Fruit fly (Drosophila melanogaster) whole organism, embryonic: ENCODE measurements around the gene Gr61a.

Experiments used
- B-H2 ChIP-seq: fragments of 200-800 bp; sonication (Bioruptor generic); optimal IDR thresholded peaks from 2 replicates; lab custom pipeline; 2018; ENCODE audit warnings: missing biosample characterization, mild to moderate bottlenecking, missing genetic modification characterization
- CG10979 ChIP-seq: fragments of 200-800 bp; sonication (Bioruptor generic); optimal IDR thresholded peaks from 2 replicates; lab custom pipeline; 2018; ENCODE audit warnings: missing biosample characterization, mild to moderate bottlenecking, missing genetic modification characterization, moderate library complexity
- CG11398 ChIP-seq: fragments of 200-800 bp; sonication (Bioruptor generic); optimal IDR thresholded peaks from 2 replicates; lab custom pipeline; 2016; ENCODE audit warnings: missing biosample characterization, missing genetic modification characterization
- CG12219 ChIP-seq: fragments of 200-800 bp; sonication (Bioruptor generic); optimal IDR thresholded peaks from 3 replicates; lab custom pipeline; 2018; ENCODE audit warnings: missing biosample characterization, mild to moderate bottlenecking, missing genetic modification characterization
- CG13894 ChIP-seq: fragments of 200-800 bp; sonication (Bioruptor generic); optimal IDR thresholded peaks from 3 replicates; lab custom pipeline; 2018; ENCODE audit warnings: missing biosample characterization, mild to moderate bottlenecking, missing genetic modification characterization, moderate library complexity
- CG14860 ChIP-seq: fragments of 200-800 bp; sonication (Bioruptor generic); IDR thresholded peaks from 3 replicates; pipeline ENCODE4 v1.3.6; 2022; ENCODE audit warnings: missing biosample characterization, missing genetic modification characterization; ENCODE audit not compliant: partially characterized antibody
- CG15011 ChIP-seq: fragments of 200-800 bp; sonication (Bioruptor generic); optimal IDR thresholded peaks from 3 replicates; lab custom pipeline; 2018; ENCODE audit warnings: missing biosample characterization, mild to moderate bottlenecking, missing genetic modification characterization
- CG1529 ChIP-seq: fragments of 200-800 bp; sonication (Bioruptor generic); optimal IDR thresholded peaks from 3 replicates; lab custom pipeline; 2018; ENCODE audit warnings: missing biosample characterization, missing genetic modification characterization
- CG15601 ChIP-seq: fragments of 200-800 bp; sonication (Bioruptor generic); optimal IDR thresholded peaks from 3 replicates; lab custom pipeline; 2019; ENCODE audit warnings: missing biosample characterization, mild to moderate bottlenecking, missing genetic modification characterization, moderate library complexity
- CG1647 ChIP-seq: fragments of 200-800 bp; sonication (Bioruptor generic); optimal IDR thresholded peaks from 3 replicates; lab custom pipeline; 2016; ENCODE audit warnings: missing biosample characterization, missing genetic modification characterization
- CG16813 ChIP-seq: fragments of 200-800 bp; sonication (Bioruptor generic); IDR thresholded peaks from 3 replicates; pipeline ENCODE4 v1.3.6; 2022; ENCODE audit warnings: missing biosample characterization, missing genetic modification characterization; ENCODE audit not compliant: partially characterized antibody
- CG17385 ChIP-seq: fragments of 200-800 bp; sonication (Bioruptor generic); optimal IDR thresholded peaks from 3 replicates; lab custom pipeline; 2018; ENCODE audit warnings: missing biosample characterization, mild to moderate bottlenecking, missing genetic modification characterization
- CG17912 ChIP-seq: fragments of 200-800 bp; sonication (Bioruptor generic); optimal IDR thresholded peaks from 2 replicates; lab custom pipeline; 2018; ENCODE audit warnings: missing biosample characterization, mild to moderate bottlenecking, missing genetic modification characterization
- CG31388 ChIP-seq: fragments of 200-800 bp; sonication (Bioruptor generic); optimal IDR thresholded peaks from 2 replicates; lab custom pipeline; 2016; ENCODE audit warnings: missing biosample characterization, missing genetic modification characterization
- CG3163 ChIP-seq: fragments of 200-800 bp; sonication (Bioruptor generic); optimal IDR thresholded peaks from 3 replicates; lab custom pipeline; 2016; ENCODE audit warnings: missing biosample characterization, missing genetic modification characterization
- CG32772 ChIP-seq: fragments of 200-800 bp; sonication (Bioruptor generic); IDR thresholded peaks from 2 replicates; pipeline ENCODE4 v1.3.6; 2022; ENCODE audit warnings: missing biosample characterization, missing genetic modification characterization
- CG33213 ChIP-seq: fragments of 200-800 bp; sonication (Bioruptor generic); optimal IDR thresholded peaks from 3 replicates; lab custom pipeline; 2016; ENCODE audit warnings: missing biosample characterization, missing genetic modification characterization
- CG3726 ChIP-seq: fragments of 200-800 bp; sonication (Bioruptor generic); IDR thresholded peaks from 3 replicates; pipeline ENCODE4, ENCODE4 v1.3.6; 2022; ENCODE audit warnings: missing biosample characterization, missing genetic modification characterization
- CG3838 ChIP-seq: fragments of 200-800 bp; sonication (Bioruptor generic); optimal IDR thresholded peaks from 3 replicates; lab custom pipeline; 2016; ENCODE audit warnings: missing biosample characterization, missing genetic modification characterization
- CG4854 ChIP-seq: fragments of 200-800 bp; sonication (Bioruptor generic); optimal IDR thresholded peaks from 2 replicates; lab custom pipeline; 2016; ENCODE audit warnings: missing biosample characterization, missing genetic modification characterization, inconsistent platforms
- CG6175 ChIP-seq: fragments of 200-800 bp; sonication (Bioruptor generic); IDR thresholded peaks from 3 replicates; pipeline ENCODE4 v1.3.6; 2022; ENCODE audit warnings: missing biosample characterization, missing genetic modification characterization
- CG6272 ChIP-seq: fragments of 200-800 bp; sonication (Bioruptor generic); IDR thresholded peaks from 2 replicates; pipeline ENCODE4 v1.3.6; 2022; ENCODE audit warnings: missing biosample characterization, missing genetic modification characterization
- Kr ChIP-seq: fragments of 200-800 bp; sonication (Bioruptor generic); optimal IDR thresholded peaks from 2 replicates; lab custom pipeline; 2017; ENCODE audit warnings: missing biosample characterization, mild to moderate bottlenecking, missing genetic modification characterization
- Med ChIP-seq: fragments of 200-800 bp; sonication (Bioruptor generic); peaks from one replicate; lab custom pipeline; 2016; ENCODE audit warnings: missing biosample characterization, missing genetic modification characterization, mild to moderate bottlenecking, inconsistent platforms, moderate library complexity
- Nf-YA ChIP-seq: fragments of 200-800 bp; sonication (Bioruptor generic); IDR thresholded peaks from 2 replicates; pipeline ENCODE4 v1.3.6; 2022; ENCODE audit warnings: missing biosample characterization, missing genetic modification characterization
- Nf-YB ChIP-seq: fragments of 200-800 bp; sonication (Bioruptor generic); optimal IDR thresholded peaks from 3 replicates; lab custom pipeline; 2019; ENCODE audit warnings: missing biosample characterization, mild to moderate bottlenecking, missing genetic modification characterization, moderate library complexity
- Stat92E ChIP-seq, 3 experiments: fragments of >200 bp in 2 of 3; fragments of 200-800 bp in 1 of 3; sonication (Bioruptor generic) in 1 of 3; optimal IDR thresholded peaks; 2 replicates each; lab custom pipeline; 2017 to 2019; ENCODE audit warnings: missing biosample characterization in 3 of 3, missing genetic modification characterization in 3 of 3, mild to moderate bottlenecking in 1 of 3, moderate library complexity in 1 of 3
- bcd ChIP-seq: fragments of 200-800 bp; sonication (Bioruptor generic); optimal IDR thresholded peaks from 2 replicates; lab custom pipeline; 2017; ENCODE audit warnings: missing biosample characterization, mild to moderate bottlenecking, missing genetic modification characterization
- da ChIP-seq: fragments of 200-800 bp; sonication (Bioruptor generic); optimal IDR thresholded peaks from 2 replicates; lab custom pipeline; 2016; ENCODE audit warnings: missing biosample characterization, missing genetic modification characterization
- disco-r ChIP-seq: fragments of 200-800 bp; sonication (Bioruptor generic); optimal IDR thresholded peaks from 2 replicates; lab custom pipeline; 2016; ENCODE audit warnings: missing biosample characterization, missing genetic modification characterization
- dm ChIP-seq: fragments of 200-800 bp; sonication (Bioruptor generic); optimal IDR thresholded peaks from 3 replicates; lab custom pipeline; 2016; ENCODE audit warnings: missing biosample characterization, missing genetic modification characterization
- dpn ChIP-seq, 2 experiments: fragments of 200-800 bp; sonication (Bioruptor generic); optimal IDR thresholded peaks; 3 replicates each; lab custom pipeline; 2016; ENCODE audit warnings: missing biosample characterization in 2 of 2, missing genetic modification characterization in 2 of 2
- dysf ChIP-seq: fragments of 200-800 bp; sonication (Bioruptor generic); IDR thresholded peaks from 3 replicates; pipeline ENCODE4 v1.3.6; 2022; ENCODE audit warnings: missing biosample characterization, missing genetic modification characterization
- fd3F ChIP-seq: fragments of 200-800 bp; sonication (Bioruptor generic); optimal IDR thresholded peaks from 2 replicates; lab custom pipeline; 2018; ENCODE audit warnings: missing biosample characterization, mild to moderate bottlenecking, missing genetic modification characterization, moderate library complexity
- fd64A ChIP-seq: fragments of 200-800 bp; sonication (Bioruptor generic); optimal IDR thresholded peaks from 3 replicates; lab custom pipeline; 2018; ENCODE audit warnings: missing biosample characterization, mild to moderate bottlenecking, missing genetic modification characterization
- grn ChIP-seq: fragments of 200-800 bp; sonication (Bioruptor generic); optimal IDR thresholded peaks from 3 replicates; lab custom pipeline; 2017; ENCODE audit warnings: missing biosample characterization, missing genetic modification characterization
- hkb ChIP-seq, 2 experiments: fragments of 200-800 bp in 1 of 2; fragments of >200 bp in 1 of 2; sonication (Bioruptor generic) in 1 of 2; IDR thresholded peaks in 1 of 2; optimal IDR thresholded peaks in 1 of 2; 2 replicates each; pipeline versions ENCODE4 v1.3.6 to Lab custom; 2017 to 2022; ENCODE audit warnings: missing biosample characterization in 1 of 2, missing genetic modification characterization in 1 of 2
- mld ChIP-seq: fragments of 200-800 bp; sonication (Bioruptor generic); IDR thresholded peaks from 3 replicates; pipeline ENCODE4 v1.3.6; 2022; ENCODE audit warnings: missing biosample characterization, missing genetic modification characterization; ENCODE audit not compliant: partially characterized antibody
- pan ChIP-seq, 4 experiments: fragments of >200 bp in 3 of 4; fragments of 200-800 bp in 1 of 4; sonication (Bioruptor generic) in 1 of 4; optimal IDR thresholded peaks in 3 of 4; IDR thresholded peaks in 1 of 4; 2 replicates each; pipeline versions ENCODE4 v1.3.6 to Lab custom; 2017 to 2022; ENCODE audit warnings: missing biosample characterization in 2 of 4, missing genetic modification characterization in 2 of 4, mixed read lengths in 1 of 4
- pho ChIP-seq: fragments of 200-800 bp; sonication (Bioruptor generic); optimal IDR thresholded peaks from 2 replicates; lab custom pipeline; 2016; ENCODE audit warnings: missing biosample characterization, missing genetic modification characterization
- ranshi ChIP-seq: fragments of 200-800 bp; sonication (Bioruptor generic); IDR thresholded peaks from 2 replicates; pipeline ENCODE4 v1.3.6; 2022; ENCODE audit warnings: missing biosample characterization, missing genetic modification characterization
- sens-2 ChIP-seq: fragments of 200-800 bp; sonication (Bioruptor generic); IDR thresholded peaks from 2 replicates; pipeline ENCODE4 v1.3.6; 2022; ENCODE audit warnings: missing biosample characterization, missing genetic modification characterization
- shn ChIP-seq: fragments of 200-800 bp; sonication (Bioruptor generic); optimal IDR thresholded peaks from 3 replicates; lab custom pipeline; 2016; ENCODE audit warnings: missing biosample characterization, missing genetic modification characterization
- sna ChIP-seq: fragments of 200-800 bp; sonication (Bioruptor generic); IDR thresholded peaks from 2 replicates; pipeline ENCODE4 v1.3.6; 2022; ENCODE audit warnings: missing biosample characterization, missing genetic modification characterization; ENCODE audit not compliant: partially characterized antibody
- stwl ChIP-seq: fragments of 200-800 bp; sonication (Bioruptor generic); optimal IDR thresholded peaks from 3 replicates; lab custom pipeline; 2018; ENCODE audit warnings: missing biosample characterization, mild to moderate bottlenecking, missing genetic modification characterization, moderate library complexity
- tgo ChIP-seq: fragments of 200-800 bp; sonication (Bioruptor generic); IDR thresholded peaks from 3 replicates; pipeline ENCODE4 v1.3.6; 2022; ENCODE audit warnings: missing biosample characterization, missing genetic modification characterization
- trem ChIP-seq: fragments of 200-800 bp; optimal IDR thresholded peaks from 3 replicates; lab custom pipeline; 2019; ENCODE audit warnings: missing biosample characterization, mild to moderate bottlenecking, missing genetic modification characterization, moderate library complexity
- unpg ChIP-seq: fragments of 200-800 bp; sonication (Bioruptor generic); optimal IDR thresholded peaks from 3 replicates; lab custom pipeline; 2018; ENCODE audit warnings: missing biosample characterization, mild to moderate bottlenecking, missing genetic modification characterization, moderate library complexity

Gene Gr61a

DNA sequence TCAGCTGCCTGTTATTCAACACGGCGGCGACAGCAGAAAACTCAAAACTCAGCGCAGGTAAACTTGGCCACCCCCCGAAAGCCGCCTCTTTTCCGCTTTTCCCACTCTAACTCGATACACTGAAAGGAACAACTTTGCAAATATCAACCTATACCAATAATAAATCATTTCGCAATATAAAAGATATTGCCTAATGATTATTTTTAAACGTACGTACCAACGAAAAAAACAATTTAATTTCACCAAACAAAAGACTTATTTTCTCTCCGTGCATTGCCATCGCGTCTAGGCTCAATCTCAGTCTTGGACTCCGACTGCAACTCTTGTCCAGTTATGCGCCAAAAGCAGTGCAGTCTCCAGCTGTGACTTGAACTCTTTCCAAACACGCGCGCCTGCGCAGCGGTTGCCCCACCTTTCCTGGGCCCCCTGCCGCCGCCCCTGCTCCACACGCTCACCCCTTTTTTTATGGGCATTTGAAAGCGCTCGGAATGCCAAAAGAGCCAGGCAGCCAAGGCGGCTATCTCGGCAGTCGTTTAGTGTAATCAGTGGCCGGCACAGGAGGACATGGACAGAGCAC is 35.5 kb upstream of the Gr61a start (continued):
- TF ChIP-seq CG3838 (GFP tag; lab: Kevin White, UChicago), result no peak
- peak; percentile 44 to 53 for TF ChIP-seq dpn (GFP tag; optimal IDR thresholded peaks at IDR 0.05; lab: Kevin White, UChicago)
- peak; percentile 12 for TF ChIP-seq Nf-YB
- peak; percentile 46; the same call in 2 of the 3 replicates for TF ChIP-seq dysf (GFP tag; lab: Robert Waterston, UW)
- peak; percentile 10 for TF ChIP-seq pho (GFP tag; lab: Kevin White, UChicago)
- TF ChIP-seq Stat92E (GFP tag; optimal IDR thresholded peaks at IDR 0.05; lab: Kevin White, UChicago), result no peak
- peak; percentile 26 for TF ChIP-seq CG12219
- peak; percentile 55 for TF ChIP-seq CG32772 (GFP tag; lab: Robert Waterston, UW)
- no peak for TF ChIP-seq pan (optimal IDR thresholded peaks at IDR 0.05; lab: Kevin White, UChicago)
- TF ChIP-seq pan (GFP tag; optimal IDR thresholded peaks at IDR 0.05 in 1 of 2, IDR thresholded peaks at IDR 0.05 in 1 of 2), result peak in 1 of 2 experiments; percentile 54
- peak; percentile 56; the same call in 1 of the 3 replicates for TF ChIP-seq CG3726 (GFP tag; lab: Robert Waterston, UW)
- TF ChIP-seq CG17385 (GFP tag; lab: Kevin White, UChicago), result peak; percentile 39
- peak; percentile 62 for TF ChIP-seq ranshi (GFP tag; lab: Robert Waterston, UW)
- TF ChIP-seq Nf-YA (GFP tag; lab: Robert Waterston, UW), result peak; percentile 54; the same call in 1 of the 2 replicates
- no peak for TF ChIP-seq CG11398
- no peak for TF ChIP-seq CG31388 (GFP tag; lab: Kevin White, UChicago)
- no peak for TF ChIP-seq hkb (optimal IDR thresholded peaks at IDR 0.05; lab: Kevin White, UChicago)
- TF ChIP-seq hkb (GFP tag; IDR thresholded peaks at IDR 0.05; lab: Robert Waterston, UW), result peak; percentile 71
- no peak for TF ChIP-seq stwl (tag; lab: Kevin White, UChicago)
- peak; percentile 58 for TF ChIP-seq unpg (GFP tag; lab: Kevin White, UChicago)
- TF ChIP-seq CG15011 (GFP tag; lab: Kevin White, UChicago), result peak; percentile 24
- peak; percentile 9 for TF ChIP-seq CG33213 (GFP tag; lab: Kevin White, UChicago)
- TF ChIP-seq tgo (GFP tag; lab: Robert Waterston, UW), result no peak; the same call in 2 of the 3 replicates
- no peak for TF ChIP-seq da (GFP tag; lab: Kevin White, UChicago)
- TF ChIP-seq fd64A (GFP tag; lab: Kevin White, UChicago), result no peak
- TF ChIP-seq trem, result peak; percentile 57
- TF ChIP-seq CG1647 (GFP tag; lab: Kevin White, UChicago), result no peak
- TF ChIP-seq bcd (GFP tag; lab: Kevin White, UChicago), result peak; percentile 57
- TF ChIP-seq CG15601 (tag; lab: Kevin White, UChicago), result no peak
- TF ChIP-seq sna (GFP tag; lab: Robert Waterston, UW), result no peak
- TF ChIP-seq grn (GFP tag; lab: Kevin White, UChicago), result no peak
- no peak for TF ChIP-seq disco-r (GFP tag; lab: Kevin White, UChicago)
- no peak for TF ChIP-seq B-H2 (GFP tag; lab: Kevin White, UChicago)
- no peak for TF ChIP-seq fd3F
- no peak for TF ChIP-seq CG6175
- no peak for TF ChIP-seq CG13894 (tag; lab: Kevin White, UChicago)
- no peak for TF ChIP-seq CG17912
- no peak for TF ChIP-seq CG3163 (GFP tag; lab: Kevin White, UChicago)
- TF ChIP-seq shn (GFP tag; lab: Kevin White, UChicago), result no peak
- TF ChIP-seq CG6272 (GFP tag; lab: Robert Waterston, UW), result peak; percentile 6; the same call in 1 of the 2 replicates
- no peak for TF ChIP-seq dm (GFP tag; lab: Kevin White, UChicago)
- TF ChIP-seq CG1529, result peak; percentile 50
- TF ChIP-seq CG14860 (GFP tag; lab: Robert Waterston, UW), result no peak
- peak; percentile 8 for TF ChIP-seq Kr (GFP tag; lab: Kevin White, UChicago)
- no peak for TF ChIP-seq mld (GFP tag; lab: Robert Waterston, UW)
- peak; percentile 91 for TF ChIP-seq Med (GFP tag; lab: Kevin White, UChicago)
- TF ChIP-seq sens-2 (GFP tag; lab: Robert Waterston, UW), result peak; percentile 38; the same call in 1 of the 2 replicates
- no peak for TF ChIP-seq CG16813 (GFP tag; lab: Robert Waterston, UW)
- TF ChIP-seq CG10979 (tag; lab: Kevin White, UChicago), result peak; percentile 77
- no peak for TF ChIP-seq CG4854 (GFP tag; lab: Kevin White, UChicago)
